Worm (Caenorhabditis elegans): ENCODE data around the gene cgr-1.

Gene cgr-1

ce11 chrX:3563903-3564302 lies 36.4 kb downstream of the cgr-1 start, which contains the start of gene vit-4:
Gene vit-4 (minus strand): TSS chrX:3563965.
- TF ChIP-seq hnd-1 (tag; optimal IDR thresholded peaks at IDR 0.05): no peak
- TF ChIP-seq ama-1 (optimal IDR thresholded peaks at IDR 0.05): no peak
- no peak for TF ChIP-seq flt-1 (GFP tag; IDR thresholded peaks at IDR 0.05)
- TF ChIP-seq ceh-13 (GFP tag; optimal IDR thresholded peaks at IDR 0.05): no peak
- no peak for TF ChIP-seq hmbx-1 (tag; optimal IDR thresholded peaks at IDR 0.05)
- TF ChIP-seq ets-7 (tag; optimal IDR thresholded peaks at IDR 0.05): no peak
- no peak for TF ChIP-seq B0310.2 (tag; optimal IDR thresholded peaks at IDR 0.05)
- TF ChIP-seq ceh-36 (tag; optimal IDR thresholded peaks at IDR 0.05): no peak
- TF ChIP-seq F13C5.2 (tag; optimal IDR thresholded peaks at IDR 0.05): no peak
- TF ChIP-seq tbx-37 (GFP tag; conservative IDR thresholded peaks at IDR 0.05): no peak
- no peak for TF ChIP-seq scrt-1 (GFP tag; IDR thresholded peaks at IDR 0.05)
- no peak for TF ChIP-seq tra-4 (tag; optimal IDR thresholded peaks at IDR 0.05)
- no peak for TF ChIP-seq hmg-4 (GFP tag; optimal IDR thresholded peaks at IDR 0.05)
- TF ChIP-seq tbx-11 (GFP tag; IDR thresholded peaks at IDR 0.05): no peak
- no peak for TF ChIP-seq sea-1 (GFP tag; conservative IDR thresholded peaks at IDR 0.05)
- TF ChIP-seq aly-1 (tag; optimal IDR thresholded peaks at IDR 0.05): no peak
- TF ChIP-seq pes-1 (GFP tag; IDR thresholded peaks at IDR 0.05): no peak

ce11 chrX:3555930-3556329 lies 44.3 kb downstream of the cgr-1 start:
- TF ChIP-seq ceh-36 (tag; optimal IDR thresholded peaks at IDR 0.05) (no peak), ceh-13 (GFP tag; optimal IDR thresholded peaks at IDR 0.05) (no peak), hnd-1 (tag; optimal IDR thresholded peaks at IDR 0.05) (no peak), B0310.2 (tag; optimal IDR thresholded peaks at IDR 0.05) (no peak), ets-7 (tag; optimal IDR thresholded peaks at IDR 0.05) (no peak), F13C5.2 (tag; optimal IDR thresholded peaks at IDR 0.05) (no peak), hmg-4 (GFP tag; optimal IDR thresholded peaks at IDR 0.05) (no peak), tbx-11 (GFP tag; IDR thresholded peaks at IDR 0.05) (no peak), tra-4 (tag; optimal IDR thresholded peaks at IDR 0.05) (no peak), tbx-37 (GFP tag; conservative IDR thresholded peaks at IDR 0.05) (no peak), ama-1 (optimal IDR thresholded peaks at IDR 0.05) (no peak), sea-1 (GFP tag; conservative IDR thresholded peaks at IDR 0.05) (no peak), hmbx-1 (tag; optimal IDR thresholded peaks at IDR 0.05) (no peak), scrt-1 (GFP tag; IDR thresholded peaks at IDR 0.05) (no peak), flt-1 (GFP tag; IDR thresholded peaks at IDR 0.05) (no peak)

- no peak for TF ChIP-seq B0310.2 (tag; optimal IDR thresholded peaks at IDR 0.05)
- no peak for TF ChIP-seq tra-4 (tag; optimal IDR thresholded peaks at IDR 0.05)
- no peak for TF ChIP-seq flt-1 (GFP tag; IDR thresholded peaks at IDR 0.05)
- no peak for TF ChIP-seq hmbx-1 (tag; optimal IDR thresholded peaks at IDR 0.05)
- no peak for TF ChIP-seq ceh-36 (tag; optimal IDR thresholded peaks at IDR 0.05)
- no peak for TF ChIP-seq scrt-1 (GFP tag; IDR thresholded peaks at IDR 0.05)
These were observed 46.1 kb downstream of the cgr-1 start for ce11 chrX:3554117-3554516.

- TF ChIP-seq flt-1 (GFP tag; IDR thresholded peaks at IDR 0.05) (no peak), tbx-37 (GFP tag; conservative IDR thresholded peaks at IDR 0.05) (no peak), ceh-36 (tag; optimal IDR thresholded peaks at IDR 0.05) (no peak), ama-1 (optimal IDR thresholded peaks at IDR 0.05) (no peak)
These were observed 46.6 kb downstream of the cgr-1 start for ce11 chrX:3553687-3554086.

- no peak for TF ChIP-seq hmg-4 (GFP tag; optimal IDR thresholded peaks at IDR 0.05)
These were observed 47.3 kb downstream of the cgr-1 start for ce11 chrX:3552948-3553347.

- TF ChIP-seq ceh-36 (tag; optimal IDR thresholded peaks at IDR 0.05): no peak
- no peak for TF ChIP-seq ceh-13 (GFP tag; optimal IDR thresholded peaks at IDR 0.05)
- TF ChIP-seq hnd-1 (tag; optimal IDR thresholded peaks at IDR 0.05): no peak
- TF ChIP-seq tbx-11 (GFP tag; IDR thresholded peaks at IDR 0.05): no peak
- no peak for TF ChIP-seq tbx-37 (GFP tag; conservative IDR thresholded peaks at IDR 0.05)
- TF ChIP-seq pes-1 (GFP tag; IDR thresholded peaks at IDR 0.05): no peak
- TF ChIP-seq hmg-4 (GFP tag; optimal IDR thresholded peaks at IDR 0.05): no peak
- TF ChIP-seq hmbx-1 (tag; optimal IDR thresholded peaks at IDR 0.05): no peak
- no peak for TF ChIP-seq ets-7 (tag; optimal IDR thresholded peaks at IDR 0.05)
- no peak for TF ChIP-seq ama-1 (optimal IDR thresholded peaks at IDR 0.05)
- TF ChIP-seq B0310.2 (tag; optimal IDR thresholded peaks at IDR 0.05): no peak
- no peak for TF ChIP-seq scrt-1 (GFP tag; IDR thresholded peaks at IDR 0.05)
- TF ChIP-seq aly-1 (tag; optimal IDR thresholded peaks at IDR 0.05): no peak
- no peak for TF ChIP-seq tra-4 (tag; optimal IDR thresholded peaks at IDR 0.05)
- TF ChIP-seq flt-1 (GFP tag; IDR thresholded peaks at IDR 0.05): no peak
- TF ChIP-seq F13C5.2 (tag; optimal IDR thresholded peaks at IDR 0.05): no peak
- TF ChIP-seq sea-1 (GFP tag; conservative IDR thresholded peaks at IDR 0.05): no peak
These were observed 49.1 kb downstream of the cgr-1 start for ce11 chrX:3551173-3551572.

- TF ChIP-seq B0310.2 (tag; optimal IDR thresholded peaks at IDR 0.05) (no peak), ceh-36 (tag; optimal IDR thresholded peaks at IDR 0.05) (no peak), hnd-1 (tag; optimal IDR thresholded peaks at IDR 0.05) (no peak), scrt-1 (GFP tag; IDR thresholded peaks at IDR 0.05) (no peak), ceh-13 (GFP tag; optimal IDR thresholded peaks at IDR 0.05) (no peak), hmbx-1 (tag; optimal IDR thresholded peaks at IDR 0.05) (no peak), ets-7 (tag; optimal IDR thresholded peaks at IDR 0.05) (no peak), F13C5.2 (tag; optimal IDR thresholded peaks at IDR 0.05) (no peak), sea-1 (GFP tag; conservative IDR thresholded peaks at IDR 0.05) (no peak), tbx-37 (GFP tag; conservative IDR thresholded peaks at IDR 0.05) (no peak), flt-1 (GFP tag; IDR thresholded peaks at IDR 0.05) (no peak), hmg-4 (GFP tag; optimal IDR thresholded peaks at IDR 0.05) (no peak), ama-1 (optimal IDR thresholded peaks at IDR 0.05) (no peak), aly-1 (tag; optimal IDR thresholded peaks at IDR 0.05) (no peak), pes-1 (GFP tag; IDR thresholded peaks at IDR 0.05) (no peak)
These were observed 51.5 kb downstream of the cgr-1 start for ce11 chrX:3548716-3549115.

- TF ChIP-seq ama-1 (optimal IDR thresholded peaks at IDR 0.05) (no peak), pes-1 (GFP tag; IDR thresholded peaks at IDR 0.05) (no peak), sea-1 (GFP tag; conservative IDR thresholded peaks at IDR 0.05) (no peak), tbx-37 (GFP tag; conservative IDR thresholded peaks at IDR 0.05) (no peak), ceh-13 (GFP tag; optimal IDR thresholded peaks at IDR 0.05) (no peak), F13C5.2 (tag; optimal IDR thresholded peaks at IDR 0.05) (no peak), hmbx-1 (tag; optimal IDR thresholded peaks at IDR 0.05) (no peak)
These were observed 52.4 kb downstream of the cgr-1 start for ce11 chrX:3547828-3548227.

Data from whole organism, early embryonic.